Fruit fly (Drosophila melanogaster) whole organism, adult: Measurements from ENCODE around the gene Nmt.

Experiments used
- CG11617 ChIP-seq: fragments of 200-800 bp; sonication (Bioruptor generic); optimal IDR thresholded peaks from 2 replicates; lab custom pipeline; 2017; ENCODE audit warnings: mild to moderate bottlenecking, missing biosample characterization, missing genetic modification reagents, missing genetic modification characterization
- CG12768 ChIP-seq: fragments of 200-800 bp; sonication (Bioruptor generic); optimal IDR thresholded peaks from 2 replicates; lab custom pipeline; 2017; ENCODE audit warnings: missing biosample characterization, missing genetic modification characterization, mild to moderate bottlenecking, moderate library complexity, missing genetic modification reagents
- CG14711 ChIP-seq: fragments of 200-800 bp; sonication (Bioruptor generic); optimal IDR thresholded peaks from 2 replicates; lab custom pipeline; 2018; ENCODE audit warnings: missing biosample characterization, mild to moderate bottlenecking, missing genetic modification characterization, moderate library complexity
- CG1620 ChIP-seq: fragments of 200-800 bp; sonication (Bioruptor generic); optimal IDR thresholded peaks from 2 replicates; lab custom pipeline; 2016; ENCODE audit warnings: missing biosample characterization, missing genetic modification characterization
- CG7101 ChIP-seq: fragments of 200-800 bp; sonication (Bioruptor generic); optimal IDR thresholded peaks from 2 replicates; lab custom pipeline; 2018; ENCODE audit warnings: missing biosample characterization, mild to moderate bottlenecking, missing genetic modification characterization, moderate library complexity
- Clk ChIP-seq: fragments of 200-800 bp; sonication (Bioruptor generic); optimal IDR thresholded peaks from 2 replicates; lab custom pipeline; 2017; ENCODE audit warnings: missing biosample characterization, missing genetic modification characterization
- Crg-1 ChIP-seq: fragments of 200-800 bp; sonication (Bioruptor generic); optimal IDR thresholded peaks from 2 replicates; lab custom pipeline; 2016; ENCODE audit warnings: missing biosample characterization, missing genetic modification characterization
- Hr96 ChIP-seq: fragments of 200-800 bp; sonication (Bioruptor generic); optimal IDR thresholded peaks from 2 replicates; lab custom pipeline; 2016; ENCODE audit warnings: missing biosample characterization, missing genetic modification characterization
- cic ChIP-seq: fragments of 200-800 bp; sonication (Bioruptor generic); optimal IDR thresholded peaks from 2 replicates; lab custom pipeline; 2017; ENCODE audit warnings: missing biosample characterization, mild to moderate bottlenecking, missing genetic modification characterization, moderate library complexity
- cnc ChIP-seq, 2 experiments: fragments of >200 bp; optimal IDR thresholded peaks; 2 replicates each; lab custom pipeline; 2017
- kay ChIP-seq: fragments of 200-800 bp; sonication (Bioruptor generic); peaks from one replicate; lab custom pipeline; 2016; ENCODE audit warnings: missing biosample characterization, missing genetic modification characterization, borderline replicate concordance
- toe ChIP-seq: fragments of 200-800 bp; sonication (Bioruptor generic); optimal IDR thresholded peaks from 2 replicates; lab custom pipeline; 2016; ENCODE audit warnings: missing biosample characterization, missing genetic modification characterization

DNA sequence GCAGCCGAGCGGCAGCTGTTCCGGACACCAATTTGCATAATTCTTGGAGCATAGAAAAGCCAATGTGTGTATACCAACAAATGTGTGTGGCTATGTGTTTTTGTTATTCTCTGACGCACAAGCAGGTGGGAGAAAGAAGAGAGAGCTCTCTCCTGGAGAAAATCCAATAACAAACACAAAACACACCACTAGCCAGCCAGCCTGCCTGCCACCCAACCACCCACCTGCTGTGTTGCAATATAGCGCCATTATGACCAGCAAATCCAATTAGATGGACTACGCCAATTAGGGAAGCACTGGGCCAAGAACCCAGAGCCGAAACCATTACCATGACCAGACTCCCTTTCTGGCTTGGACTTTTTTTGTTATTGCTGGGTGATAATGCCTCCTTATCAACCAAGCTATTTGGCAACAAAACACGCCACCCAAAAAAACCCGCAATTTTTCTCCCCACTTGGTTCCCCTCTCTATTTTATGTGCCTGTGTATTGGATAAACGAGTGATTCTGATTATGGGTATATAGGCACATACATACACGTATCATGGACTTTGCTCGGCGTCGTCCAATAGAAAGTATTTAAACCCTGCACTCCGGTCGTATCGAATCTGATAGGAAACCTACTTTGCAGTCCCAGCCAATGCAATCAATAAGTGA, 49.7 kb downstream of the Nmt start:
- TF ChIP-seq toe (GFP tag; lab: Kevin White, UChicago) (peak; percentile 34), CG1620 (no peak), cnc (optimal IDR thresholded peaks at IDR 0.05; lab: Kevin White, UChicago) (no peak), Crg-1 (GFP tag; lab: Kevin White, UChicago) (no peak), CG12768 (GFP tag; lab: Kevin White, UChicago) (peak; percentile 72), cic (peak; percentile 6), CG14711 (tag; lab: Kevin White, UChicago) (peak; percentile 27), Hr96 (no peak), Clk (GFP tag; lab: Kevin White, UChicago) (no peak), CG7101 (no peak), kay (GFP tag; lab: Kevin White, UChicago) (no peak), CG11617 (GFP tag; lab: Kevin White, UChicago) (no peak)
